Worm (Caenorhabditis elegans) whole organism, L4 larva: ENCODE results near the gene F53H2.1.

Experiments
- dmd-9 ChIP-seq: fragments of 200-800 bp; sonication (Bioruptor generic); IDR thresholded peaks from 2 replicates; pipeline ENCODE4 v1.3.6; 2022; ENCODE audit warnings: missing genetic modification reagents, missing genetic modification characterization, missing compliant biosample characterization
- mdt-29 ChIP-seq: fragments of 200-800 bp; sonication (Bioruptor generic); IDR thresholded peaks from 2 replicates; pipeline ENCODE4 v1.3.6; 2022; ENCODE audit warnings: missing genetic modification reagents, missing genetic modification characterization, missing compliant biosample characterization
- rbr-2 ChIP-seq: sonication (generic microtip); optimal IDR thresholded peaks from 2 replicates; lab custom pipeline; 2016; ENCODE audit warnings: missing genotype, missing genetic modification characterization, missing compliant biosample characterization
- unc-39 ChIP-seq: sonication (generic microtip); optimal IDR thresholded peaks from 2 replicates; lab custom pipeline; 2017; ENCODE audit warnings: missing biosample characterization, missing genetic modification characterization

ce11 chrV:20415415-20415814, 27.9 kb downstream of the F53H2.1 start:
- TF ChIP-seq mdt-29 (GFP tag; lab: Robert Waterston, UW) (no peak), dmd-9 (GFP tag; lab: Robert Waterston, UW) (no peak), unc-39 (tag; lab: Kevin White, UChicago) (no peak), rbr-2 (tag; lab: Kevin White, UChicago) (no peak)
